Comparison of ENCODE assay signal across 1 fruit fly cellular context in genomic region chrX:2303771-2304513, dm6.
TF ChIP-seq lines count a peak whose summit lies in the region.

No protein-coding gene starts in this region.

TF ChIP-seq in whole organism, embryonic, 481 proteins besides CTCF, POLR2A, EP300 and RAD21 (continued from another document and continues in another):
- TF ChIP-seq CG31388 (GFP tag; optimal IDR thresholded peaks at IDR 0.05; lab: Kevin White, UChicago) = peak; percentile 13
- peak; percentile 94 for TF ChIP-seq HLH54F (GFP tag; optimal IDR thresholded peaks at IDR 0.05; lab: Kevin White, UChicago)
- peak; percentile 80 for TF ChIP-seq psq (GFP tag; optimal IDR thresholded peaks at IDR 0.05; lab: Kevin White, UChicago)
- peak; percentile 82 for TF ChIP-seq CG4820 (GFP tag; optimal IDR thresholded peaks at IDR 0.05; lab: Kevin White, UChicago)
- peak; percentile 62 for TF ChIP-seq trh (GFP tag; optimal IDR thresholded peaks at IDR 0.05; lab: Kevin White, UChicago)
- TF ChIP-seq amos (GFP tag; IDR thresholded peaks at IDR 0.05; lab: Robert Waterston, UW; ENCODE audit: partially characterized antibody) = no peak
- TF ChIP-seq phol (tag; optimal IDR thresholded peaks at IDR 0.05; lab: Kevin White, UChicago) = peak; percentile 87
- TF ChIP-seq CG6175 (GFP tag; IDR thresholded peaks at IDR 0.05; lab: Robert Waterston, UW) = peak; percentile 24; the same call in 1 of the 3 replicates
- TF ChIP-seq Sox102F (GFP tag; optimal IDR thresholded peaks at IDR 0.05; lab: Kevin White, UChicago) = peak; percentile 86
- peak; percentile 89 for TF ChIP-seq Atf-2 (GFP tag; optimal IDR thresholded peaks at IDR 0.05; lab: Kevin White, UChicago)
- peak; percentile 89 for TF ChIP-seq Dip3 (GFP tag; optimal IDR thresholded peaks at IDR 0.05; lab: Kevin White, UChicago)
- TF ChIP-seq CG9215 (GFP tag; IDR thresholded peaks at IDR 0.05; lab: Robert Waterston, UW) = peak; percentile 68
- TF ChIP-seq Meics (GFP tag; optimal IDR thresholded peaks at IDR 0.05; lab: Kevin White, UChicago) = peak; percentile 90
- peak; percentile 88 to 91 for TF ChIP-seq dpn (GFP tag; optimal IDR thresholded peaks at IDR 0.05; lab: Kevin White, UChicago)
- TF ChIP-seq nom (GFP tag; optimal IDR thresholded peaks at IDR 0.05; lab: Kevin White, UChicago) = peak; percentile 78
- peak; percentile 80 for TF ChIP-seq sug (tag; optimal IDR thresholded peaks at IDR 0.05; lab: Kevin White, UChicago)
- TF ChIP-seq pnt (GFP tag; optimal IDR thresholded peaks at IDR 0.05; lab: Kevin White, UChicago) = peak; percentile 80
- peak; percentile 84 for TF ChIP-seq Myb (GFP tag; optimal IDR thresholded peaks at IDR 0.05; lab: Kevin White, UChicago)
- TF ChIP-seq onecut (GFP tag; IDR thresholded peaks at IDR 0.05; lab: Robert Waterston, UW) = peak; percentile 75
- no peak; the same call in 1 of the 2 replicates for TF ChIP-seq Scr (GFP tag; IDR thresholded peaks at IDR 0.05; lab: Robert Waterston, UW; ENCODE audit: partially characterized antibody)
- peak; percentile 55 for TF ChIP-seq Jarid2 (GFP tag; optimal IDR thresholded peaks at IDR 0.05; lab: Kevin White, UChicago)
- no peak for TF ChIP-seq Sin3A (optimal IDR thresholded peaks at IDR 0.05; lab: Kevin White, UChicago)
- TF ChIP-seq CG15011 (GFP tag; optimal IDR thresholded peaks at IDR 0.05; lab: Kevin White, UChicago) = peak; percentile 75
- TF ChIP-seq row (GFP tag; IDR thresholded peaks at IDR 0.05; lab: Robert Waterston, UW) = peak; percentile 99
- peak; percentile 58 for TF ChIP-seq CG3065 (GFP tag; optimal IDR thresholded peaks at IDR 0.05; lab: Kevin White, UChicago)
- TF ChIP-seq kah (GFP tag; optimal IDR thresholded peaks at IDR 0.05; lab: Kevin White, UChicago) = peak; percentile 57
- TF ChIP-seq gcm2 (GFP tag; optimal IDR thresholded peaks at IDR 0.05; lab: Kevin White, UChicago) = peak; percentile 49
- TF ChIP-seq pzg (GFP tag; optimal IDR thresholded peaks at IDR 0.05; lab: Kevin White, UChicago) = no peak
- peak; percentile 67; the same call in 2 of the 3 replicates for TF ChIP-seq CG3726 (GFP tag; IDR thresholded peaks at IDR 0.05; lab: Robert Waterston, UW)
- peak; percentile 57 for TF ChIP-seq CG17186 (GFP tag; optimal IDR thresholded peaks at IDR 0.05; lab: Kevin White, UChicago)
- peak; percentile 55; the same call in 1 of the 2 replicates for TF ChIP-seq CG11247 (GFP tag; IDR thresholded peaks at IDR 0.05; lab: Robert Waterston, UW)
- TF ChIP-seq disco-r (GFP tag; optimal IDR thresholded peaks at IDR 0.05; lab: Kevin White, UChicago) = peak; percentile 89
- TF ChIP-seq stc (GFP tag; IDR thresholded peaks at IDR 0.05; lab: Robert Waterston, UW) = peak; percentile 82
- TF ChIP-seq zfh1 (GFP tag; IDR thresholded peaks at IDR 0.05; lab: Robert Waterston, UW) = peak; percentile 83
- peak; percentile 51 for TF ChIP-seq Sry-δ (GFP tag; optimal IDR thresholded peaks at IDR 0.05; lab: Kevin White, UChicago)
- peak; percentile 87 for TF ChIP-seq CG6854 (GFP tag; optimal IDR thresholded peaks at IDR 0.05; lab: Kevin White, UChicago)
- peak; percentile 90 for TF ChIP-seq dm (GFP tag; optimal IDR thresholded peaks at IDR 0.05; lab: Kevin White, UChicago)
- peak; percentile 78 for TF ChIP-seq schlank (tag; optimal IDR thresholded peaks at IDR 0.05; lab: Kevin White, UChicago)
- peak; percentile 84 for TF ChIP-seq eyg (GFP tag; optimal IDR thresholded peaks at IDR 0.05; lab: Kevin White, UChicago)
- TF ChIP-seq MTF-1 (GFP tag; optimal IDR thresholded peaks at IDR 0.05; lab: Kevin White, UChicago; ENCODE audit: borderline replicate concordance) = peak; percentile 44
- TF ChIP-seq CG33213 (GFP tag; optimal IDR thresholded peaks at IDR 0.05; lab: Kevin White, UChicago) = peak; percentile 82
- peak; percentile 86 for TF ChIP-seq CG17328 (GFP tag; IDR thresholded peaks at IDR 0.05; lab: Robert Waterston, UW)
- TF ChIP-seq Dfd (GFP tag; optimal IDR thresholded peaks at IDR 0.05; lab: Kevin White, UChicago) = no peak
- peak; percentile 90 for TF ChIP-seq Atf3 (GFP tag; optimal IDR thresholded peaks at IDR 0.05; lab: Kevin White, UChicago)
- TF ChIP-seq oc (tag; optimal IDR thresholded peaks at IDR 0.05; lab: Kevin White, UChicago) = peak; percentile 72
- TF ChIP-seq Lpt (GFP tag; optimal IDR thresholded peaks at IDR 0.05; lab: Kevin White, UChicago) = no peak
- peak; percentile 87 for TF ChIP-seq bcd (GFP tag; optimal IDR thresholded peaks at IDR 0.05; lab: Kevin White, UChicago)
- TF ChIP-seq CG2199 (GFP tag; IDR thresholded peaks at IDR 0.05; lab: Robert Waterston, UW) = no peak
- TF ChIP-seq H15 (GFP tag; IDR thresholded peaks at IDR 0.05; lab: Robert Waterston, UW) = peak; percentile 46; the same call in 1 of the 3 replicates
- no peak for TF ChIP-seq nerfin-2 (GFP tag; IDR thresholded peaks at IDR 0.05; lab: Robert Waterston, UW; ENCODE audit: partially characterized antibody)
- TF ChIP-seq CG6654 (GFP tag; optimal IDR thresholded peaks at IDR 0.05; lab: Kevin White, UChicago) = peak; percentile 55
- TF ChIP-seq CG11456 (GFP tag; IDR thresholded peaks at IDR 0.05; lab: Robert Waterston, UW) = peak; percentile 63; the same call in 2 of the 3 replicates
- peak; percentile 59 for TF ChIP-seq CG10431 (GFP tag; optimal IDR thresholded peaks at IDR 0.05; lab: Kevin White, UChicago)
- peak in 1 of 3 experiments; percentile 82 for TF ChIP-seq lola (GFP tag; optimal IDR thresholded peaks at IDR 0.05; lab: Kevin White, UChicago)
- TF ChIP-seq gsb-n (tag; optimal IDR thresholded peaks at IDR 0.05; lab: Kevin White, UChicago) = peak; percentile 86
- TF ChIP-seq stwl (tag; optimal IDR thresholded peaks at IDR 0.05; lab: Kevin White, UChicago) = no peak
- peak; percentile 57; the same call in 1 of the 2 replicates for TF ChIP-seq wdn (GFP tag; IDR thresholded peaks at IDR 0.05; lab: Robert Waterston, UW)
- peak; percentile 67 for TF ChIP-seq yki (optimal IDR thresholded peaks at IDR 0.05; lab: Kevin White, UChicago)
- peak; percentile 78 for TF ChIP-seq tgo (GFP tag; IDR thresholded peaks at IDR 0.05; lab: Robert Waterston, UW)
- TF ChIP-seq inv (GFP tag; IDR thresholded peaks at IDR 0.05; lab: Robert Waterston, UW; ENCODE audit: partially characterized antibody) = no peak
- peak; percentile 71 for TF ChIP-seq E2f2 (GFP tag; IDR thresholded peaks at IDR 0.05; lab: Robert Waterston, UW)
- TF ChIP-seq CG4424 (GFP tag; optimal IDR thresholded peaks at IDR 0.05; lab: Kevin White, UChicago) = peak; percentile 87
- TF ChIP-seq CG18011 (GFP tag; optimal IDR thresholded peaks at IDR 0.05; lab: Kevin White, UChicago) = peak; percentile 76
- TF ChIP-seq CG4707 (GFP tag; optimal IDR thresholded peaks at IDR 0.05; lab: Kevin White, UChicago) = peak; percentile 78
- TF ChIP-seq jumu (GFP tag; optimal IDR thresholded peaks at IDR 0.05; lab: Kevin White, UChicago) = peak; percentile 93
- TF ChIP-seq abd-A (tag; optimal IDR thresholded peaks at IDR 0.05; lab: Kevin White, UChicago) = peak; percentile 92
- TF ChIP-seq CG15601 (tag; optimal IDR thresholded peaks at IDR 0.05; lab: Kevin White, UChicago) = peak; percentile 85
- peak; percentile 82 for TF ChIP-seq CG34422 (GFP tag; IDR thresholded peaks at IDR 0.05; lab: Robert Waterston, UW)
- peak; percentile 94 for TF ChIP-seq HmgZ (tag; optimal IDR thresholded peaks at IDR 0.05; lab: Kevin White, UChicago)
- peak; percentile 87 for TF ChIP-seq CG12299 (tag; optimal IDR thresholded peaks at IDR 0.05; lab: Kevin White, UChicago)
- 0 out of 2 replicates have a peak, but pooled peaks have one; percentile 22 for TF ChIP-seq Lim3 (GFP tag; IDR thresholded peaks at IDR 0.05; lab: Robert Waterston, UW)
- TF ChIP-seq CG17568 (GFP tag; optimal IDR thresholded peaks at IDR 0.05; lab: Kevin White, UChicago) = peak; percentile 79
- TF ChIP-seq CG5180 (GFP tag; optimal IDR thresholded peaks at IDR 0.05; lab: Kevin White, UChicago) = peak; percentile 70
- TF ChIP-seq fd3F (GFP tag; optimal IDR thresholded peaks at IDR 0.05; lab: Kevin White, UChicago) = peak; percentile 75
- peak; percentile 77; the same call in 3 of the 4 replicates for TF ChIP-seq chinmo (GFP tag; IDR thresholded peaks at IDR 0.05; lab: Robert Waterston, UW; ENCODE audit: partially characterized antibody)
- peak; percentile 90 for TF ChIP-seq lmd (GFP tag; IDR thresholded peaks at IDR 0.05; lab: Robert Waterston, UW)
- peak; percentile 94 for TF ChIP-seq lilli (GFP tag; optimal IDR thresholded peaks at IDR 0.05; lab: Kevin White, UChicago)
- TF ChIP-seq Dll (GFP tag; IDR thresholded peaks at IDR 0.05; lab: Robert Waterston, UW; ENCODE audit: partially characterized antibody) = no peak
- TF ChIP-seq sima (GFP tag; optimal IDR thresholded peaks at IDR 0.05; lab: Kevin White, UChicago) = peak; percentile 52
- peak; percentile 90 for TF ChIP-seq Xbp1 (GFP tag; optimal IDR thresholded peaks at IDR 0.05; lab: Kevin White, UChicago)
- peak; percentile 88 for TF ChIP-seq CG1233 (GFP tag; optimal IDR thresholded peaks at IDR 0.05; lab: Kevin White, UChicago)
- TF ChIP-seq nerfin-1 (tag; optimal IDR thresholded peaks at IDR 0.05; lab: Kevin White, UChicago) = peak; percentile 79
- peak; percentile 89 for TF ChIP-seq CG12071 (GFP tag; optimal IDR thresholded peaks at IDR 0.05; lab: Kevin White, UChicago)
- peak; percentile 73 for TF ChIP-seq crc (GFP tag; optimal IDR thresholded peaks at IDR 0.05; lab: Kevin White, UChicago)
- TF ChIP-seq gcm (GFP tag; optimal IDR thresholded peaks at IDR 0.05; lab: Kevin White, UChicago) = peak; percentile 83
- no peak for TF ChIP-seq pita (GFP tag; optimal IDR thresholded peaks at IDR 0.05; lab: Kevin White, UChicago)
- no peak for TF ChIP-seq pfk (GFP tag; optimal IDR thresholded peaks at IDR 0.05; lab: Kevin White, UChicago)
- TF ChIP-seq jigr1 (GFP tag; IDR thresholded peaks at IDR 0.05; lab: Robert Waterston, UW) = peak; percentile 25; the same call in 1 of the 3 replicates
- TF ChIP-seq HLH4C (GFP tag; IDR thresholded peaks at IDR 0.05; lab: Robert Waterston, UW; ENCODE audit: partially characterized antibody) = no peak
- TF ChIP-seq Lhr (GFP tag; optimal IDR thresholded peaks at IDR 0.05; lab: Kevin White, UChicago) = peak; percentile 63
- peak; percentile 80 for TF ChIP-seq kni (GFP tag; optimal IDR thresholded peaks at IDR 0.05; lab: Kevin White, UChicago)
- TF ChIP-seq Nf-YC (tag; optimal IDR thresholded peaks at IDR 0.05; lab: Kevin White, UChicago) = peak; percentile 79
- peak; percentile 72 for TF ChIP-seq tio (GFP tag; optimal IDR thresholded peaks at IDR 0.05; lab: Kevin White, UChicago)
- TF ChIP-seq Mes4 (GFP tag; optimal IDR thresholded peaks at IDR 0.05; lab: Kevin White, UChicago) = peak; percentile 92
- TF ChIP-seq Six4 (GFP tag; optimal IDR thresholded peaks at IDR 0.05; lab: Kevin White, UChicago) = peak; percentile 84
- peak; percentile 72; the same call in 1 of the 2 replicates for TF ChIP-seq ham (GFP tag; IDR thresholded peaks at IDR 0.05; lab: Robert Waterston, UW)
- TF ChIP-seq Usf (GFP tag; optimal IDR thresholded peaks at IDR 0.05; lab: Kevin White, UChicago) = peak; percentile 88
- no peak for TF ChIP-seq Hr39 (optimal IDR thresholded peaks at IDR 0.05; lab: Kevin White, UChicago)
- peak; percentile 47 for TF ChIP-seq hkb (optimal IDR thresholded peaks at IDR 0.05; lab: Kevin White, UChicago)
- peak; percentile 89 for TF ChIP-seq hkb (GFP tag; IDR thresholded peaks at IDR 0.05; lab: Robert Waterston, UW)
- peak; percentile 79 for TF ChIP-seq NfI (GFP tag; optimal IDR thresholded peaks at IDR 0.05; lab: Kevin White, UChicago)
- peak; percentile 1 for TF ChIP-seq CG15073 (GFP tag; optimal IDR thresholded peaks at IDR 0.05; lab: Kevin White, UChicago)
- TF ChIP-seq shn (GFP tag; optimal IDR thresholded peaks at IDR 0.05; lab: Kevin White, UChicago) = peak; percentile 96
- TF ChIP-seq CG8388 (GFP tag; optimal IDR thresholded peaks at IDR 0.05; lab: Kevin White, UChicago) = peak; percentile 88
- TF ChIP-seq sqz (GFP tag; optimal IDR thresholded peaks at IDR 0.05; lab: Kevin White, UChicago) = peak; percentile 100
- peak in 1 of 2 experiments; percentile 87 for TF ChIP-seq Eip74EF (GFP tag; optimal IDR thresholded peaks at IDR 0.05; lab: Kevin White, UChicago)
- no peak for TF ChIP-seq CG12104 (GFP tag; optimal IDR thresholded peaks at IDR 0.05; lab: Kevin White, UChicago)
- TF ChIP-seq bigmax (GFP tag; optimal IDR thresholded peaks at IDR 0.05; lab: Kevin White, UChicago) = no peak
- peak; percentile 82 for TF ChIP-seq CG30431 (GFP tag; optimal IDR thresholded peaks at IDR 0.05; lab: Kevin White, UChicago)
- TF ChIP-seq Dp (GFP tag; optimal IDR thresholded peaks at IDR 0.05; lab: Kevin White, UChicago) = no peak
- TF ChIP-seq bsh (GFP tag; optimal IDR thresholded peaks at IDR 0.05; lab: Kevin White, UChicago) = peak; percentile 77 to 88
- peak; percentile 89 for TF ChIP-seq BtbVII (GFP tag; optimal IDR thresholded peaks at IDR 0.05; lab: Kevin White, UChicago)
- TF ChIP-seq CG8281 (tag; optimal IDR thresholded peaks at IDR 0.05; lab: Kevin White, UChicago) = peak; percentile 67
- TF ChIP-seq Deaf1 (tag; optimal IDR thresholded peaks at IDR 0.05; lab: Kevin White, UChicago) = peak; percentile 66
- peak; percentile 83 for TF ChIP-seq D19B (GFP tag; optimal IDR thresholded peaks at IDR 0.05; lab: Kevin White, UChicago)
- peak; percentile 73 for TF ChIP-seq nau (GFP tag; optimal IDR thresholded peaks at IDR 0.05; lab: Kevin White, UChicago)
- peak; percentile 69 for TF ChIP-seq gsb (GFP tag; IDR thresholded peaks at IDR 0.05; lab: Robert Waterston, UW)
- TF ChIP-seq slou (GFP tag; optimal IDR thresholded peaks at IDR 0.05; lab: Kevin White, UChicago) = peak; percentile 64
- peak; percentile 76 for TF ChIP-seq Max (GFP tag; optimal IDR thresholded peaks at IDR 0.05; lab: Kevin White, UChicago)
- peak; percentile 55 for TF ChIP-seq CG10565 (GFP tag; optimal IDR thresholded peaks at IDR 0.05; lab: Kevin White, UChicago)
- TF ChIP-seq CG8089 (GFP tag; optimal IDR thresholded peaks at IDR 0.05; lab: Kevin White, UChicago) = peak; percentile 86
- peak; percentile 91 for TF ChIP-seq CG9727 (GFP tag; optimal IDR thresholded peaks at IDR 0.05; lab: Kevin White, UChicago)
- peak; percentile 97 for TF ChIP-seq CHES-1-like (GFP tag; optimal IDR thresholded peaks at IDR 0.05; lab: Kevin White, UChicago)
- peak; percentile 64 for TF ChIP-seq CG11085 (GFP tag; IDR thresholded peaks at IDR 0.05; lab: Robert Waterston, UW)
- peak; percentile 82 for TF ChIP-seq CG15479 (GFP tag; optimal IDR thresholded peaks at IDR 0.05; lab: Kevin White, UChicago)
- TF ChIP-seq CG6272 (GFP tag; IDR thresholded peaks at IDR 0.05; lab: Robert Waterston, UW) = peak; percentile 57
- peak; percentile 77 for TF ChIP-seq CG3407 (GFP tag; optimal IDR thresholded peaks at IDR 0.05; lab: Kevin White, UChicago)
- no peak for TF ChIP-seq Bgb (GFP tag; IDR thresholded peaks at IDR 0.05; lab: Robert Waterston, UW; ENCODE audit: partially characterized antibody)
- TF ChIP-seq CG16779 (GFP tag; IDR thresholded peaks at IDR 0.05; lab: Robert Waterston, UW) = no peak
